Fruit fly (Drosophila melanogaster) whole organism, embryonic: ENCODE data around the gene Arf4.

Experiments used
- Ada2b ChIP-seq: fragments of 200-800 bp; sonication (Bioruptor generic); IDR thresholded peaks from 2 replicates; pipeline ENCODE4 v1.3.6; 2022; ENCODE audit warnings: missing biosample characterization, missing genetic modification characterization
- B-H1 ChIP-seq: fragments of 200-800 bp; sonication (Bioruptor generic); IDR thresholded peaks from 3 replicates; pipeline ENCODE4 v1.3.6; 2022; ENCODE audit warnings: missing biosample characterization, missing genetic modification characterization
- CG10274 ChIP-seq: fragments of 200-800 bp; sonication (Bioruptor generic); optimal IDR thresholded peaks from 3 replicates; lab custom pipeline; 2017; ENCODE audit warnings: missing biosample characterization, mild to moderate bottlenecking, missing genetic modification characterization
- CG11504 ChIP-seq: fragments of 200-800 bp; sonication (Bioruptor generic); optimal IDR thresholded peaks from 3 replicates; lab custom pipeline; 2019; ENCODE audit warnings: missing biosample characterization, mild to moderate bottlenecking, missing genetic modification characterization, moderate library complexity
- CG11695 ChIP-seq: fragments of 200-800 bp; sonication (Bioruptor generic); IDR thresholded peaks from 3 replicates; pipeline ENCODE4 v1.3.6; 2022; ENCODE audit warnings: missing biosample characterization, missing genetic modification characterization
- CG11696 ChIP-seq: fragments of 200-800 bp; sonication (Bioruptor generic); IDR thresholded peaks from 2 replicates; pipeline ENCODE4 v1.3.6; 2022; ENCODE audit warnings: missing biosample characterization, missing genetic modification characterization
- CG11723 ChIP-seq: fragments of 200-800 bp; sonication (Bioruptor generic); optimal IDR thresholded peaks from 2 replicates; lab custom pipeline; 2017; ENCODE audit warnings: missing biosample characterization, mild to moderate bottlenecking, missing genetic modification characterization
- CG12299 ChIP-seq: fragments of 200-800 bp; sonication (Bioruptor generic); optimal IDR thresholded peaks from 2 replicates; lab custom pipeline; 2018; ENCODE audit warnings: missing biosample characterization, mild to moderate bottlenecking, missing genetic modification characterization
- CG12659 ChIP-seq: fragments of 200-800 bp; sonication (Bioruptor generic); optimal IDR thresholded peaks from 3 replicates; lab custom pipeline; 2017; ENCODE audit warnings: mild to moderate bottlenecking, missing biosample characterization, missing genetic modification reagents, missing genetic modification characterization
- CG13123 ChIP-seq: fragments of 200-800 bp; sonication (Bioruptor generic); optimal IDR thresholded peaks from 2 replicates; lab custom pipeline; 2016; ENCODE audit warnings: missing biosample characterization, missing genetic modification characterization
- CG13296 ChIP-seq: fragments of 200-800 bp; sonication (Bioruptor generic); optimal IDR thresholded peaks from 3 replicates; lab custom pipeline; 2018; ENCODE audit warnings: missing biosample characterization, mild to moderate bottlenecking, missing genetic modification characterization
- CG14014 ChIP-seq: fragments of 200-800 bp; sonication (Bioruptor generic); IDR thresholded peaks from 2 replicates; pipeline ENCODE4 v1.3.6; 2022; ENCODE audit warnings: missing biosample characterization, missing genetic modification characterization
- CG14860 ChIP-seq: fragments of 200-800 bp; sonication (Bioruptor generic); IDR thresholded peaks from 3 replicates; pipeline ENCODE4 v1.3.6; 2022; ENCODE audit warnings: missing biosample characterization, missing genetic modification characterization; ENCODE audit not compliant: partially characterized antibody
- CG1603 ChIP-seq: fragments of 200-800 bp; sonication (Bioruptor generic); optimal IDR thresholded peaks from 2 replicates; lab custom pipeline; 2019; ENCODE audit warnings: missing biosample characterization, mild to moderate bottlenecking, missing genetic modification characterization, moderate library complexity
- CG16815 ChIP-seq: fragments of 200-800 bp; sonication (Bioruptor generic); optimal IDR thresholded peaks from 3 replicates; lab custom pipeline; 2017; ENCODE audit warnings: missing biosample characterization, mild to moderate bottlenecking, missing genetic modification characterization
- CG17802 ChIP-seq: fragments of 200-800 bp; sonication (Bioruptor generic); optimal IDR thresholded peaks from 2 replicates; lab custom pipeline; 2018; ENCODE audit warnings: missing biosample characterization, mild to moderate bottlenecking, missing genetic modification characterization, moderate library complexity
- CG8290 ChIP-seq, 3 experiments: fragments of 200-800 bp; sonication (Bioruptor generic); optimal IDR thresholded peaks; 2 replicates each; lab custom pipeline; 2016 to 2019; ENCODE audit warnings: missing biosample characterization in 3 of 3, missing genetic modification characterization in 3 of 3, mild to moderate bottlenecking in 2 of 3, moderate library complexity in 1 of 3
- CG9437 ChIP-seq: fragments of 200-800 bp; sonication (Bioruptor generic); optimal IDR thresholded peaks from 2 replicates; lab custom pipeline; 2018; ENCODE audit warnings: missing biosample characterization, mild to moderate bottlenecking, missing genetic modification characterization
- CG9609 ChIP-seq: fragments of 200-800 bp; sonication (Bioruptor generic); optimal IDR thresholded peaks from 3 replicates; lab custom pipeline; 2016; ENCODE audit warnings: missing biosample characterization, missing genetic modification characterization
- CG9932 ChIP-seq: fragments of 200-800 bp; sonication (Bioruptor generic); IDR thresholded peaks from 2 replicates; pipeline ENCODE4 v1.3.6; 2022; ENCODE audit warnings: missing biosample characterization, missing genetic modification characterization
- CoRest ChIP-seq: fragments of 200-800 bp; sonication (Bioruptor generic); optimal IDR thresholded peaks from 3 replicates; lab custom pipeline; 2018; ENCODE audit warnings: missing biosample characterization, mild to moderate bottlenecking, missing genetic modification characterization, moderate library complexity
- D19B ChIP-seq: fragments of 200-800 bp; sonication (Bioruptor generic); optimal IDR thresholded peaks from 2 replicates; lab custom pipeline; 2017; ENCODE audit warnings: missing biosample characterization, mild to moderate bottlenecking, missing genetic modification characterization
- Doc2 ChIP-seq: fragments of 200-800 bp; sonication (Bioruptor generic); IDR thresholded peaks from 2 replicates; pipeline ENCODE4 v1.3.6; 2022; ENCODE audit warnings: missing biosample characterization, missing genetic modification characterization
- Fer1 ChIP-seq: fragments of 200-800 bp; sonication (Bioruptor generic); optimal IDR thresholded peaks from 2 replicates; lab custom pipeline; 2017; ENCODE audit warnings: missing biosample characterization, mild to moderate bottlenecking, missing genetic modification characterization
- MESR4 ChIP-seq: fragments of 200-800 bp; sonication (Bioruptor generic); optimal IDR thresholded peaks from 2 replicates; lab custom pipeline; 2018; ENCODE audit warnings: missing biosample characterization, mild to moderate bottlenecking, missing genetic modification characterization, moderate library complexity
- NK7.1 ChIP-seq: fragments of 200-800 bp; sonication (Bioruptor generic); optimal IDR thresholded peaks from 3 replicates; lab custom pipeline; 2016; ENCODE audit warnings: missing biosample characterization, missing genetic modification characterization
- PHDP ChIP-seq: fragments of 200-800 bp; sonication (Bioruptor generic); optimal IDR thresholded peaks from 3 replicates; lab custom pipeline; 2018; ENCODE audit warnings: missing biosample characterization, mild to moderate bottlenecking, missing genetic modification characterization, moderate library complexity
- Ptx1 ChIP-seq: fragments of 200-800 bp; sonication (Bioruptor generic); IDR thresholded peaks from 2 replicates; pipeline ENCODE4 v1.3.6; 2022; ENCODE audit warnings: missing biosample characterization, missing genetic modification characterization
- Ravus ChIP-seq: fragments of 200-800 bp; sonication (Bioruptor generic); IDR thresholded peaks from 2 replicates; pipeline ENCODE4 v1.3.6; 2022; ENCODE audit warnings: missing biosample characterization, missing genetic modification characterization
- ase ChIP-seq: fragments of 200-800 bp; sonication (Bioruptor generic); IDR thresholded peaks from 3 replicates; pipeline ENCODE4 v1.3.6; 2022; ENCODE audit warnings: missing biosample characterization, missing genetic modification characterization
- crp ChIP-seq, 2 experiments: fragments of 200-800 bp; sonication (Bioruptor generic); optimal IDR thresholded peaks; 2 replicates in 1 of 2; 3 replicates in 1 of 2; lab custom pipeline; 2017; ENCODE audit warnings: missing biosample characterization in 2 of 2, missing genetic modification characterization in 2 of 2, mild to moderate bottlenecking in 1 of 2, moderate library complexity in 1 of 2
- cwo ChIP-seq: fragments of 200-800 bp; sonication (Bioruptor generic); optimal IDR thresholded peaks from 3 replicates; lab custom pipeline; 2017; ENCODE audit warnings: missing biosample characterization, missing genetic modification characterization, mild to moderate bottlenecking, moderate library complexity, missing genetic modification reagents
- dm ChIP-seq: fragments of 200-800 bp; sonication (Bioruptor generic); optimal IDR thresholded peaks from 3 replicates; lab custom pipeline; 2016; ENCODE audit warnings: missing biosample characterization, missing genetic modification characterization
- dmrt99B ChIP-seq: fragments of 200-800 bp; sonication (Bioruptor generic); optimal IDR thresholded peaks from 2 replicates; lab custom pipeline; 2018; ENCODE audit warnings: missing biosample characterization, mild to moderate bottlenecking, missing genetic modification characterization, moderate library complexity
- ems ChIP-seq: fragments of 200-800 bp; sonication (Bioruptor generic); optimal IDR thresholded peaks from 3 replicates; lab custom pipeline; 2016; ENCODE audit warnings: missing biosample characterization, missing genetic modification characterization
- en ChIP-seq: fragments of 200-800 bp; sonication (Bioruptor generic); optimal IDR thresholded peaks from 2 replicates; lab custom pipeline; 2016; ENCODE audit warnings: missing biosample characterization, missing genetic modification characterization
- ftz-f1 ChIP-seq: fragments of 200-800 bp; sonication (Bioruptor generic); optimal IDR thresholded peaks from 2 replicates; lab custom pipeline; 2016; ENCODE audit warnings: missing biosample characterization, missing genetic modification characterization
- inv ChIP-seq: fragments of 200-800 bp; sonication (Bioruptor generic); IDR thresholded peaks from 2 replicates; pipeline ENCODE4 v1.3.6; 2022; ENCODE audit warnings: missing biosample characterization, missing genetic modification characterization; ENCODE audit not compliant: partially characterized antibody
- lola ChIP-seq, 3 experiments: fragments of >200 bp in 2 of 3; fragments of 200-800 bp in 1 of 3; sonication (Bioruptor generic) in 1 of 3; optimal IDR thresholded peaks; 2 replicates each; lab custom pipeline; 2017 to 2019; ENCODE audit warnings: missing biosample characterization in 3 of 3, missing genetic modification characterization in 3 of 3, mild to moderate bottlenecking in 1 of 3, moderate library complexity in 1 of 3
- maf-S ChIP-seq: fragments of 200-800 bp; sonication (Bioruptor generic); optimal IDR thresholded peaks from 2 replicates; lab custom pipeline; 2016; ENCODE audit warnings: missing biosample characterization, missing genetic modification characterization
- pfk ChIP-seq: fragments of 200-800 bp; sonication (Bioruptor generic); optimal IDR thresholded peaks from 2 replicates; lab custom pipeline; 2018; ENCODE audit warnings: missing biosample characterization, mild to moderate bottlenecking, missing genetic modification characterization, moderate library complexity
- pzg ChIP-seq: fragments of 200-800 bp; sonication (Bioruptor generic); optimal IDR thresholded peaks from 3 replicates; lab custom pipeline; 2018; ENCODE audit warnings: missing biosample characterization, mild to moderate bottlenecking, missing genetic modification characterization, moderate library complexity
- row ChIP-seq: fragments of 200-800 bp; sonication (Bioruptor generic); IDR thresholded peaks from 3 replicates; pipeline ENCODE4 v1.3.6; 2022; ENCODE audit warnings: missing biosample characterization, missing genetic modification characterization
- sc ChIP-seq, 3 experiments: fragments of >200 bp in 2 of 3; fragments of 200-800 bp in 1 of 3; sonication (Bioruptor generic) in 1 of 3; optimal IDR thresholded peaks; 2 replicates in 2 of 3; 3 replicates in 1 of 3; lab custom pipeline; 2017; ENCODE audit warnings: mild to moderate bottlenecking in 1 of 3, missing biosample characterization in 1 of 3, missing genetic modification characterization in 1 of 3, missing genetic modification reagents in 1 of 3
- slbo ChIP-seq: fragments of 200-800 bp; sonication (Bioruptor generic); IDR thresholded peaks from 2 replicates; pipeline ENCODE4 v1.3.6; 2022; ENCODE audit warnings: missing biosample characterization, missing genetic modification characterization
- slp2 ChIP-seq: fragments of 200-800 bp; sonication (Bioruptor generic); optimal IDR thresholded peaks from 2 replicates; lab custom pipeline; 2016; ENCODE audit warnings: missing biosample characterization, missing genetic modification characterization
- trh ChIP-seq: fragments of 200-800 bp; sonication (Bioruptor generic); optimal IDR thresholded peaks from 2 replicates; lab custom pipeline; 2016; ENCODE audit warnings: missing biosample characterization, missing genetic modification characterization
- unpg ChIP-seq: fragments of 200-800 bp; sonication (Bioruptor generic); optimal IDR thresholded peaks from 3 replicates; lab custom pipeline; 2018; ENCODE audit warnings: missing biosample characterization, mild to moderate bottlenecking, missing genetic modification characterization, moderate library complexity
- vnd ChIP-seq: fragments of 200-800 bp; sonication (Bioruptor generic); IDR thresholded peaks from 3 replicates; pipeline ENCODE4 v1.3.6; 2022; ENCODE audit warnings: missing biosample characterization, missing genetic modification characterization; ENCODE audit not compliant: partially characterized antibody

Gene Arf4

dm6 chr4:1146456-1146855 lies 22.5 kb downstream of the Arf4 start (continued):
- TF ChIP-seq CG11723, result peak; percentile 98
- TF ChIP-seq D19B (GFP tag; lab: Kevin White, UChicago), result peak; percentile 27
- TF ChIP-seq slp2 (GFP tag; lab: Kevin White, UChicago), result no peak
- no peak for TF ChIP-seq CG9932 (GFP tag; lab: Robert Waterston, UW)
- TF ChIP-seq trh, result no peak
- TF ChIP-seq MESR4 (GFP tag; lab: Kevin White, UChicago), result no peak
- TF ChIP-seq row (GFP tag; lab: Robert Waterston, UW), result peak; percentile 76
- no peak for TF ChIP-seq CG16815 (GFP tag; lab: Kevin White, UChicago)
- no peak for TF ChIP-seq ems (GFP tag; lab: Kevin White, UChicago)
- peak; percentile 44 for TF ChIP-seq CG12299 (tag; lab: Kevin White, UChicago)
- TF ChIP-seq dmrt99B (tag; lab: Kevin White, UChicago), result no peak
- TF ChIP-seq vnd, result 0 out of 3 replicates have a peak, but pooled peaks have one; percentile 43
- TF ChIP-seq sc (optimal IDR thresholded peaks at IDR 0.05; lab: Kevin White, UChicago), result no peak
- TF ChIP-seq sc (GFP tag; optimal IDR thresholded peaks at IDR 0.05; lab: Kevin White, UChicago), result no peak
- TF ChIP-seq pfk (GFP tag; lab: Kevin White, UChicago), result peak; percentile 67
- TF ChIP-seq inv, result no peak; the same call in 1 of the 2 replicates
- TF ChIP-seq CG14014 (GFP tag; lab: Robert Waterston, UW), result no peak; the same call in 1 of the 2 replicates
- peak; percentile 87 for TF ChIP-seq CG8290 (GFP tag; optimal IDR thresholded peaks at IDR 0.05; lab: Kevin White, UChicago)
- peak; percentile 69 to 75 for TF ChIP-seq CG8290 (tag; optimal IDR thresholded peaks at IDR 0.05; lab: Kevin White, UChicago)
- peak; percentile 87 for TF ChIP-seq CG1603 (tag; lab: Kevin White, UChicago)
- TF ChIP-seq CG17802 (tag; lab: Kevin White, UChicago), result peak; percentile 96
- peak; percentile 46 for TF ChIP-seq pzg (GFP tag; lab: Kevin White, UChicago)
- TF ChIP-seq CG13123 (GFP tag; lab: Kevin White, UChicago), result no peak
- TF ChIP-seq CG13296 (GFP tag; lab: Kevin White, UChicago), result peak; percentile 24
- peak in 1 of 3 experiments; percentile 69 for TF ChIP-seq lola (GFP tag; optimal IDR thresholded peaks at IDR 0.05; lab: Kevin White, UChicago)
- TF ChIP-seq CG9437 (GFP tag; lab: Kevin White, UChicago), result peak; percentile 5
- no peak for TF ChIP-seq ase
- no peak for TF ChIP-seq ftz-f1 (GFP tag; lab: Kevin White, UChicago)
- no peak for TF ChIP-seq CG10274
- TF ChIP-seq slbo (GFP tag; lab: Robert Waterston, UW), result no peak
- no peak for TF ChIP-seq Ada2b (GFP tag; lab: Robert Waterston, UW)
- no peak for TF ChIP-seq CG9609 (GFP tag; lab: Kevin White, UChicago)
- no peak for TF ChIP-seq unpg
- TF ChIP-seq CG11696, result no peak
- no peak for TF ChIP-seq Doc2 (GFP tag; lab: Robert Waterston, UW)
- no peak for TF ChIP-seq maf-S (GFP tag; lab: Kevin White, UChicago)
- no peak for TF ChIP-seq cwo
- TF ChIP-seq NK7.1 (GFP tag; lab: Kevin White, UChicago), result no peak
- no peak for TF ChIP-seq Fer1 (GFP tag; lab: Kevin White, UChicago)
- TF ChIP-seq B-H1 (GFP tag; lab: Robert Waterston, UW), result no peak
- TF ChIP-seq CG11504 (tag; lab: Kevin White, UChicago), result no peak
- TF ChIP-seq PHDP (tag; lab: Kevin White, UChicago), result peak; percentile 41
- TF ChIP-seq Ravus (GFP tag; lab: Robert Waterston, UW), result no peak
- TF ChIP-seq crp (GFP tag; optimal IDR thresholded peaks at IDR 0.05; lab: Kevin White, UChicago), result no peak
- no peak for TF ChIP-seq dm
- peak; percentile 4 for TF ChIP-seq en (GFP tag; lab: Kevin White, UChicago)
- TF ChIP-seq CG14860 (GFP tag; lab: Robert Waterston, UW), result no peak
- no peak for TF ChIP-seq Ptx1 (GFP tag; lab: Robert Waterston, UW)
- TF ChIP-seq CoRest (tag; lab: Kevin White, UChicago), result peak; percentile 20
- TF ChIP-seq CG11695 (GFP tag; lab: Robert Waterston, UW), result 0 out of 3 replicates have a peak, but pooled peaks have one; percentile 32
- peak; percentile 43 for TF ChIP-seq CG12659 (GFP tag; lab: Kevin White, UChicago)
